Worm (Caenorhabditis elegans): ENCODE data around the gene dyf-18.

The dyf-18 gene

ce11 chrIV:11801078-11801477, at the start of gene dyf-18:
TSS of gene dyf-18 (minus strand) at chrIV:11801178.
- TF ChIP-seq rpc-1 (optimal IDR thresholded peaks at IDR 0.05), result no peak
- TF ChIP-seq rpc-1 (tag; optimal IDR thresholded peaks at IDR 0.05), result no peak
- TF ChIP-seq unc-62 (GFP tag; optimal IDR thresholded peaks at IDR 0.05), result no peak
- TF ChIP-seq Y53F4B.3 (GFP tag; IDR thresholded peaks at IDR 0.05), result no peak
- no peak for TF ChIP-seq D2030.7 (GFP tag; IDR thresholded peaks at IDR 0.05)

- no peak for TF ChIP-seq B0019.2 (GFP tag; conservative IDR thresholded peaks at IDR 0.05)
- TF ChIP-seq F10E7.11 (tag; optimal IDR thresholded peaks at IDR 0.05), result no peak
- TF ChIP-seq aptf-2 (GFP tag; conservative IDR thresholded peaks at IDR 0.05), result no peak
- TF ChIP-seq Y67H2A.10 (GFP tag; conservative IDR thresholded peaks at IDR 0.05), result no peak
- no peak for TF ChIP-seq F55B11.4 (tag; optimal IDR thresholded peaks at IDR 0.05; ENCODE audit: borderline replicate concordance, insufficient read depth)
- TF ChIP-seq aptf-3 (GFP tag; IDR thresholded peaks at IDR 0.05), result no peak
- no peak for TF ChIP-seq mel-28 (tag; optimal IDR thresholded peaks at IDR 0.05; ENCODE audit: borderline replicate concordance)
- TF ChIP-seq ets-4 (GFP tag; optimal IDR thresholded peaks at IDR 0.05), result no peak
- no peak for TF ChIP-seq mcd-1 (GFP tag; IDR thresholded peaks at IDR 0.05)
- TF ChIP-seq fkh-3 (tag; optimal IDR thresholded peaks at IDR 0.05), result no peak
- no peak for TF ChIP-seq ceh-91 (GFP tag; IDR thresholded peaks at IDR 0.05)
- no peak for TF ChIP-seq let-526 (GFP tag; IDR thresholded peaks at IDR 0.05)
- TF ChIP-seq pbrm-1 (GFP tag; IDR thresholded peaks at IDR 0.05), result no peak
- TF ChIP-seq zfh-2 (GFP tag; conservative IDR thresholded peaks at IDR 0.05), result no peak
- no peak for TF ChIP-seq K12H6.12 (tag; optimal IDR thresholded peaks at IDR 0.05)
- no peak for TF ChIP-seq lin-54 (GFP tag; optimal IDR thresholded peaks at IDR 0.05)
- no peak for TF ChIP-seq B0336.3 (GFP tag; IDR thresholded peaks at IDR 0.05)
- no peak for TF ChIP-seq ztf-18 (tag; optimal IDR thresholded peaks at IDR 0.05)
- no peak for TF ChIP-seq attf-6 (GFP tag; IDR thresholded peaks at IDR 0.05)
- no peak for TF ChIP-seq cebp-1 (GFP tag; IDR thresholded peaks at IDR 0.05)
- TF ChIP-seq cebp-1 (tag; optimal IDR thresholded peaks at IDR 0.05), result no peak
Measured at ce11 chrIV:11847771-11848312, 46.9 kb upstream of the dyf-18 start, which contains the start of the genes F38H4.6 and F38H4.4. TSS of gene F38H4.6 (minus strand) at chrIV:11847871. TSS of gene F38H4.4 (plus strand) at chrIV:11848262.

ce11 chrIV:11842121-11842520, 41.1 kb upstream of the dyf-18 start, which contains the start of gene F38H4.3:
TSS of gene F38H4.3 (plus strand) at chrIV:11842421.
- TF ChIP-seq bed-1 (GFP tag; IDR thresholded peaks at IDR 0.05) (no peak), snpc-4 (GFP tag; optimal IDR thresholded peaks at IDR 0.05) (no peak), snpc-4 (tag; optimal IDR thresholded peaks at IDR 0.05) (no peak), C17E4.6 (GFP tag; IDR thresholded peaks at IDR 0.05) (no peak), F57A8.1 (GFP tag; optimal IDR thresholded peaks at IDR 0.05) (no peak), zim-3 (tag; optimal IDR thresholded peaks at IDR 0.05) (no peak), cebp-2 (GFP tag; IDR thresholded peaks at IDR 0.05) (no peak), C06A6.2 (GFP tag; conservative IDR thresholded peaks at IDR 0.05) (no peak), sptf-2 (GFP tag; optimal IDR thresholded peaks at IDR 0.05) (no peak), lsl-1 (GFP tag; optimal IDR thresholded peaks at IDR 0.05) (no peak), B0019.2 (GFP tag; conservative IDR thresholded peaks at IDR 0.05) (no peak), madf-6 (GFP tag; IDR thresholded peaks at IDR 0.05) (no peak), nfya-1 (tag; optimal IDR thresholded peaks at IDR 0.05; ENCODE audit: borderline replicate concordance, insufficient read depth) (no peak), pha-4 (tag; optimal IDR thresholded peaks at IDR 0.05) (no peak), ceh-27 (GFP tag; optimal IDR thresholded peaks at IDR 0.05) (no peak)
